Worm (Caenorhabditis elegans) whole organism, late embryonic: ENCODE data around the gene T22B3.3.

Experiments used
- C08G9.2 ChIP-seq: sonication (generic microtip); optimal IDR thresholded peaks from 2 replicates; lab custom pipeline; 2016; ENCODE audit warnings: mild to moderate bottlenecking, missing genetic modification characterization, moderate library complexity, missing compliant biosample characterization
- K02D7.2 ChIP-seq: sonication (generic microtip); optimal IDR thresholded peaks from 2 replicates; lab custom pipeline; 2017; ENCODE audit warnings: mild to moderate bottlenecking, missing genetic modification characterization, missing compliant biosample characterization
- ahr-1 ChIP-seq: sonication (generic microtip); optimal IDR thresholded peaks from 2 replicates; lab custom pipeline; 2016; ENCODE audit warnings: missing genetic modification characterization, missing compliant biosample characterization
- ama-1 ChIP-seq: fragments of 150-350 bp; optimal IDR thresholded peaks from 2 replicates; lab custom pipeline; 2014
- ceh-18 ChIP-seq: sonication (generic microtip); optimal IDR thresholded peaks from 2 replicates; lab custom pipeline; 2016; ENCODE audit warnings: missing genetic modification characterization, missing compliant biosample characterization
- ceh-19 ChIP-seq: fragments of 200-800 bp; sonication (Bioruptor generic); optimal IDR thresholded peaks from 2 replicates; lab custom pipeline; 2018; ENCODE audit warnings: mild to moderate bottlenecking, missing genetic modification characterization, missing compliant biosample characterization
- ceh-2 ChIP-seq: sonication (generic microtip); optimal IDR thresholded peaks from 2 replicates; lab custom pipeline; 2016; ENCODE audit warnings: missing genotype, missing genetic modification characterization, missing compliant biosample characterization
- ceh-22 ChIP-seq: sonication (generic microtip); optimal IDR thresholded peaks from 2 replicates; lab custom pipeline; 2017; ENCODE audit warnings: missing biosample characterization, missing genetic modification characterization
- ceh-24 ChIP-seq: sonication (generic microtip); optimal IDR thresholded peaks from 2 replicates; lab custom pipeline; 2016; ENCODE audit warnings: mild to moderate bottlenecking, missing genetic modification characterization, missing compliant biosample characterization
- ceh-31 ChIP-seq: sonication (generic microtip); optimal IDR thresholded peaks from 2 replicates; lab custom pipeline; 2016; ENCODE audit warnings: missing genetic modification characterization, missing compliant biosample characterization
- ceh-34 ChIP-seq: sonication (generic microtip); optimal IDR thresholded peaks from 2 replicates; lab custom pipeline; 2016; ENCODE audit warnings: mild to moderate bottlenecking, missing genetic modification characterization, missing compliant biosample characterization
- ceh-6 ChIP-seq: fragments of 200-800 bp; sonication (Bioruptor generic); optimal IDR thresholded peaks from 2 replicates; lab custom pipeline; 2018; ENCODE audit warnings: mild to moderate bottlenecking, missing genetic modification characterization, missing compliant biosample characterization
- ceh-9 ChIP-seq: sonication (generic microtip); optimal IDR thresholded peaks from 2 replicates; lab custom pipeline; 2016; ENCODE audit warnings: mild to moderate bottlenecking, missing genetic modification characterization, inconsistent platforms, missing compliant biosample characterization
- dmd-4 ChIP-seq: sonication (generic microtip); optimal IDR thresholded peaks from 2 replicates; lab custom pipeline; 2016; ENCODE audit warnings: borderline replicate concordance, missing genetic modification characterization, missing compliant biosample characterization
- dve-1 ChIP-seq: sonication (generic microtip); optimal IDR thresholded peaks from 2 replicates; lab custom pipeline; 2017; ENCODE audit warnings: antibody characterized with exemption, mild to moderate bottlenecking, missing genetic modification characterization, missing compliant biosample characterization
- elt-2 ChIP-seq: sonication (generic microtip); optimal IDR thresholded peaks from 2 replicates; lab custom pipeline; 2016; ENCODE audit warnings: missing genetic modification reagents, missing genetic modification characterization, missing compliant biosample characterization
- ets-4 ChIP-seq: sonication (generic microtip); optimal IDR thresholded peaks from 2 replicates; lab custom pipeline; 2016; ENCODE audit warnings: missing genetic modification characterization, missing compliant biosample characterization
- eyg-1 ChIP-seq: sonication (generic microtip); optimal IDR thresholded peaks from 2 replicates; lab custom pipeline; 2016; ENCODE audit warnings: missing genotype, missing genetic modification characterization, missing compliant biosample characterization
- hlh-13 ChIP-seq: fragments of 200-800 bp; sonication (Bioruptor generic); optimal IDR thresholded peaks from 2 replicates; lab custom pipeline; 2018; ENCODE audit warnings: mild to moderate bottlenecking, missing genetic modification characterization, missing compliant biosample characterization
- hlh-30 ChIP-seq: sonication (generic microtip); optimal IDR thresholded peaks from 2 replicates; lab custom pipeline; 2017; ENCODE audit warnings: antibody characterized with exemption, missing genetic modification characterization, missing compliant biosample characterization; ENCODE audit not compliant: insufficient read depth
- hlh-6 ChIP-seq: sonication (generic microtip); optimal IDR thresholded peaks from 2 replicates; lab custom pipeline; 2016; ENCODE audit warnings: missing genotype, missing genetic modification characterization, missing compliant biosample characterization
- hlh-8 ChIP-seq: sonication (generic microtip); optimal IDR thresholded peaks from 2 replicates; lab custom pipeline; 2016; ENCODE audit warnings: missing genotype, missing genetic modification characterization, missing compliant biosample characterization
- lim-6 ChIP-seq: sonication (generic microtip); optimal IDR thresholded peaks from 2 replicates; lab custom pipeline; 2016; ENCODE audit warnings: missing genetic modification characterization, missing compliant biosample characterization
- lin-11 ChIP-seq: fragments of 200-800 bp; sonication (Bioruptor generic); optimal IDR thresholded peaks from 2 replicates; lab custom pipeline; 2018; ENCODE audit warnings: mild to moderate bottlenecking, missing genetic modification characterization, missing compliant biosample characterization
- mec-3 ChIP-seq: sonication (generic microtip); optimal IDR thresholded peaks from 2 replicates; lab custom pipeline; 2016; ENCODE audit warnings: borderline replicate concordance, missing genetic modification characterization, missing compliant biosample characterization
- nhr-232 ChIP-seq: sonication (generic microtip); optimal IDR thresholded peaks from 2 replicates; lab custom pipeline; 2016; ENCODE audit warnings: missing genetic modification characterization, missing compliant biosample characterization
- pag-3 ChIP-seq: sonication (generic microtip); optimal IDR thresholded peaks from 2 replicates; lab custom pipeline; 2016; ENCODE audit warnings: missing compliant biosample characterization, missing genetic modification characterization, borderline replicate concordance
- pqm-1 ChIP-seq: sonication (generic microtip); optimal IDR thresholded peaks from 2 replicates; lab custom pipeline; 2016; ENCODE audit warnings: missing genetic modification characterization, missing compliant biosample characterization
- pros-1 ChIP-seq: fragments of 150-350 bp; optimal IDR thresholded peaks from 2 replicates; lab custom pipeline; 2014; ENCODE audit warnings: missing biosample characterization, missing genetic modification reagents, missing genetic modification characterization
- ref-2 ChIP-seq: sonication (generic microtip); optimal IDR thresholded peaks from 2 replicates; lab custom pipeline; 2016; ENCODE audit warnings: missing genetic modification characterization, missing compliant biosample characterization
- sdc-2 ChIP-seq: sonication (generic microtip); optimal IDR thresholded peaks from 2 replicates; lab custom pipeline; 2016; ENCODE audit warnings: missing genotype, missing genetic modification characterization, missing compliant biosample characterization
- tbx-2 ChIP-seq: sonication (generic microtip); optimal IDR thresholded peaks from 2 replicates; lab custom pipeline; 2016; ENCODE audit warnings: missing genetic modification characterization, missing compliant biosample characterization
- tbx-7 ChIP-seq: sonication (generic microtip); optimal IDR thresholded peaks from 2 replicates; lab custom pipeline; 2016; ENCODE audit warnings: missing genotype, missing genetic modification characterization, missing compliant biosample characterization
- unc-42 ChIP-seq: sonication (generic microtip); optimal IDR thresholded peaks from 2 replicates; lab custom pipeline; 2016; ENCODE audit warnings: missing genotype, missing genetic modification characterization, missing compliant biosample characterization

The T22B3.3 gene

ce11 chrIV:11703685-11704296, at the start of gene T22B3.3, which contains the start of gene alg-3:
Gene T22B3.3, minus strand, starts transcription at chrIV:11703785.
Gene alg-3, plus strand, starts transcription at chrIV:11704246.
- TF ChIP-seq pqm-1 (no peak), ceh-19 (no peak), ceh-34 (no peak), C08G9.2 (tag; lab: Kevin White, UChicago) (no peak), ceh-31 (tag; lab: Kevin White, UChicago) (no peak), ref-2 (tag; lab: Kevin White, UChicago) (no peak), lim-6 (tag; lab: Kevin White, UChicago) (no peak), dmd-4 (tag; lab: Kevin White, UChicago) (no peak), ets-4 (no peak), ceh-18 (tag; lab: Kevin White, UChicago) (no peak), lin-11 (tag; lab: Kevin White, UChicago) (no peak)

DNA sequence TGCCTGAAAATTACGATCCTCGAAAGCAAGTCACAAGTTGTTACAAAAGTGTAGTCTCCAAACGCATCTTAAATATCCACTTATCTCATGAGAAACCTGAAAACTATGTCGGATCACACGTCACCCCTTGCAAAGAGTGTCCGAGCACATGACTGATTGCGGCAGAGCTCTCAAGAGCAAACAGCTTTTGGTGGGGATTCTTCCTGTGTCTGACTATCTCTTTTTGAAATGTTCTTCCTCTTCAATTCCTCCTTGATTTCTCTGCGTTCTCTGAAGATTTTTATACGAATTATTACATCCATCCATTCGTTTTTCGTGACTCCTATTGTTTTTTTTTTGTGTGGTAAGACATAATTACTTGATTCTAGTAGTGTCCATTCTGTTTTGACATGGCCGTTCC, 45.3 kb upstream of the T22B3.3 start, which contains the start of gene T12A7.6:
TSS of gene T12A7.6 (plus strand) at position 369 of the 400 bp plus-strand sequence.
- peak; percentile 15 for TF ChIP-seq ceh-18 (tag; lab: Kevin White, UChicago)
- no peak for TF ChIP-seq pros-1 (tag; lab: Kevin White, UChicago)
- TF ChIP-seq hlh-6: no peak
- TF ChIP-seq tbx-2 (tag; lab: Kevin White, UChicago): no peak
- TF ChIP-seq ceh-24: no peak
- no peak for TF ChIP-seq dmd-4 (tag; lab: Kevin White, UChicago)

- TF ChIP-seq ahr-1 (tag; lab: Kevin White, UChicago): no peak
- TF ChIP-seq hlh-13 (GFP tag; lab: Kevin White, UChicago): no peak
- no peak for TF ChIP-seq pag-3 (tag; lab: Kevin White, UChicago)
- TF ChIP-seq ceh-19: no peak
- no peak for TF ChIP-seq ceh-22 (tag; lab: Kevin White, UChicago)
- TF ChIP-seq unc-42: no peak
- TF ChIP-seq ceh-18 (tag; lab: Kevin White, UChicago): no peak
- TF ChIP-seq ceh-24: no peak
- TF ChIP-seq dmd-4 (tag; lab: Kevin White, UChicago): no peak
- no peak for TF ChIP-seq hlh-8 (tag; lab: Kevin White, UChicago)
- TF ChIP-seq ceh-2 (tag; lab: Kevin White, UChicago): no peak
- TF ChIP-seq dve-1 (tag; lab: Kevin White, UChicago): no peak
- TF ChIP-seq ceh-6: no peak
- no peak for TF ChIP-seq elt-2
- no peak for TF ChIP-seq ama-1 (lab: Kevin White, UChicago)
- TF ChIP-seq hlh-6: no peak
- TF ChIP-seq K02D7.2 (tag; lab: Kevin White, UChicago): no peak
- TF ChIP-seq, all 69 proteins: peak for 0
Observed at ce11 chrIV:11745340-11745739, 41.8 kb upstream of the T22B3.3 start, which contains the start of gene gem-4. Gene gem-4, plus strand, starts transcription at chrIV:11745640.

- TF ChIP-seq hlh-30 (tag; lab: Kevin White, UChicago): peak; percentile 38
- TF ChIP-seq elt-2: no peak
Observed at ce11 chrIV:11744287-11744686, 40.7 kb upstream of the T22B3.3 start.

ce11 chrIV:11743813-11744212, 40.2 kb upstream of the T22B3.3 start:
- TF ChIP-seq dmd-4 (tag; lab: Kevin White, UChicago) (no peak), lin-11 (tag; lab: Kevin White, UChicago) (no peak), sdc-2 (tag; lab: Kevin White, UChicago) (no peak), tbx-7 (tag; lab: Kevin White, UChicago) (no peak), mec-3 (tag; lab: Kevin White, UChicago) (no peak), ceh-6 (no peak), nhr-232 (tag; lab: Kevin White, UChicago) (no peak), eyg-1 (tag; lab: Kevin White, UChicago) (no peak), hlh-6 (no peak), ceh-9 (tag; lab: Kevin White, UChicago) (no peak), ceh-19 (no peak), pqm-1 (no peak), ceh-2 (tag; lab: Kevin White, UChicago) (no peak), dve-1 (tag; lab: Kevin White, UChicago) (no peak)
